Worm (Caenorhabditis elegans) whole organism, late embryonic: ENCODE results near the gene tag-18.

ENCODE experiments used
- C38D4.7 ChIP-seq: fragments of 200-800 bp; sonication (Bioruptor generic); optimal IDR thresholded peaks from 2 replicates; lab custom pipeline; 2018; ENCODE audit warnings: mild to moderate bottlenecking, missing genetic modification characterization, moderate library complexity, missing compliant biosample characterization
- F13H6.1 ChIP-seq: sonication (generic microtip); optimal IDR thresholded peaks from 2 replicates; lab custom pipeline; 2016; ENCODE audit warnings: missing genetic modification characterization, missing compliant biosample characterization
- K02D7.2 ChIP-seq: sonication (generic microtip); optimal IDR thresholded peaks from 2 replicates; lab custom pipeline; 2017; ENCODE audit warnings: mild to moderate bottlenecking, missing genetic modification characterization, missing compliant biosample characterization
- K09A11.1 ChIP-seq: sonication (generic microtip); optimal IDR thresholded peaks from 2 replicates; lab custom pipeline; 2017; ENCODE audit warnings: antibody characterized with exemption, mild to moderate bottlenecking, missing genetic modification characterization, missing compliant biosample characterization; ENCODE audit not compliant: insufficient read depth
- T23F11.4 ChIP-seq: fragments of 200-800 bp; sonication (Bioruptor generic); optimal IDR thresholded peaks from 2 replicates; lab custom pipeline; 2018; ENCODE audit warnings: mild to moderate bottlenecking, missing genetic modification characterization, missing compliant biosample characterization
- Y22D7AL.16 ChIP-seq: sonication (generic microtip); optimal IDR thresholded peaks from 2 replicates; lab custom pipeline; 2016; ENCODE audit warnings: missing genetic modification characterization, missing compliant biosample characterization
- ahr-1 ChIP-seq: sonication (generic microtip); optimal IDR thresholded peaks from 2 replicates; lab custom pipeline; 2016; ENCODE audit warnings: missing genetic modification characterization, missing compliant biosample characterization
- ama-1 ChIP-seq: fragments of 150-350 bp; optimal IDR thresholded peaks from 2 replicates; lab custom pipeline; 2014
- ceh-14 ChIP-seq: sonication (generic microtip); optimal IDR thresholded peaks from 2 replicates; lab custom pipeline; 2016; ENCODE audit warnings: missing genotype, missing genetic modification characterization, missing compliant biosample characterization
- ceh-19 ChIP-seq: fragments of 200-800 bp; sonication (Bioruptor generic); optimal IDR thresholded peaks from 2 replicates; lab custom pipeline; 2018; ENCODE audit warnings: mild to moderate bottlenecking, missing genetic modification characterization, missing compliant biosample characterization
- ceh-2 ChIP-seq: sonication (generic microtip); optimal IDR thresholded peaks from 2 replicates; lab custom pipeline; 2016; ENCODE audit warnings: missing genotype, missing genetic modification characterization, missing compliant biosample characterization
- ceh-22 ChIP-seq: sonication (generic microtip); optimal IDR thresholded peaks from 2 replicates; lab custom pipeline; 2017; ENCODE audit warnings: missing biosample characterization, missing genetic modification characterization
- ceh-24 ChIP-seq: sonication (generic microtip); optimal IDR thresholded peaks from 2 replicates; lab custom pipeline; 2016; ENCODE audit warnings: mild to moderate bottlenecking, missing genetic modification characterization, missing compliant biosample characterization
- ceh-30 ChIP-seq: fragments of 150-350 bp; optimal IDR thresholded peaks from 2 replicates; lab custom pipeline; 2014; ENCODE audit warnings: missing biosample characterization, missing genetic modification characterization
- ceh-34 ChIP-seq: sonication (generic microtip); optimal IDR thresholded peaks from 2 replicates; lab custom pipeline; 2016; ENCODE audit warnings: mild to moderate bottlenecking, missing genetic modification characterization, missing compliant biosample characterization
- ceh-9 ChIP-seq: sonication (generic microtip); optimal IDR thresholded peaks from 2 replicates; lab custom pipeline; 2016; ENCODE audit warnings: mild to moderate bottlenecking, missing genetic modification characterization, inconsistent platforms, missing compliant biosample characterization
- che-1 ChIP-seq: sonication (generic microtip); optimal IDR thresholded peaks from 2 replicates; lab custom pipeline; 2016; ENCODE audit warnings: mild to moderate bottlenecking, missing genetic modification characterization, missing compliant biosample characterization
- dmd-4 ChIP-seq: sonication (generic microtip); optimal IDR thresholded peaks from 2 replicates; lab custom pipeline; 2016; ENCODE audit warnings: borderline replicate concordance, missing genetic modification characterization, missing compliant biosample characterization
- dve-1 ChIP-seq: sonication (generic microtip); optimal IDR thresholded peaks from 2 replicates; lab custom pipeline; 2017; ENCODE audit warnings: antibody characterized with exemption, mild to moderate bottlenecking, missing genetic modification characterization, missing compliant biosample characterization
- elt-4 ChIP-seq: sonication (generic microtip); optimal IDR thresholded peaks from 2 replicates; lab custom pipeline; 2016; ENCODE audit warnings: missing genetic modification characterization, missing compliant biosample characterization
- eyg-1 ChIP-seq: sonication (generic microtip); optimal IDR thresholded peaks from 2 replicates; lab custom pipeline; 2016; ENCODE audit warnings: missing genotype, missing genetic modification characterization, missing compliant biosample characterization
- gmeb-2 ChIP-seq: sonication (generic microtip); optimal IDR thresholded peaks from 2 replicates; lab custom pipeline; 2016; ENCODE audit warnings: missing genetic modification characterization, inconsistent platforms, missing compliant biosample characterization
- hlh-13 ChIP-seq: fragments of 200-800 bp; sonication (Bioruptor generic); optimal IDR thresholded peaks from 2 replicates; lab custom pipeline; 2018; ENCODE audit warnings: mild to moderate bottlenecking, missing genetic modification characterization, missing compliant biosample characterization
- hlh-30 ChIP-seq: sonication (generic microtip); optimal IDR thresholded peaks from 2 replicates; lab custom pipeline; 2017; ENCODE audit warnings: antibody characterized with exemption, missing genetic modification characterization, missing compliant biosample characterization; ENCODE audit not compliant: insufficient read depth
- hlh-6 ChIP-seq: sonication (generic microtip); optimal IDR thresholded peaks from 2 replicates; lab custom pipeline; 2016; ENCODE audit warnings: missing genotype, missing genetic modification characterization, missing compliant biosample characterization
- hlh-8 ChIP-seq: sonication (generic microtip); optimal IDR thresholded peaks from 2 replicates; lab custom pipeline; 2016; ENCODE audit warnings: missing genotype, missing genetic modification characterization, missing compliant biosample characterization
- lin-11 ChIP-seq: fragments of 200-800 bp; sonication (Bioruptor generic); optimal IDR thresholded peaks from 2 replicates; lab custom pipeline; 2018; ENCODE audit warnings: mild to moderate bottlenecking, missing genetic modification characterization, missing compliant biosample characterization
- nhr-11 ChIP-seq: fragments of 150-350 bp; optimal IDR thresholded peaks from 2 replicates; lab custom pipeline; 2014; ENCODE audit warnings: missing biosample characterization, missing genetic modification characterization
- npax-4 ChIP-seq: sonication (generic microtip); optimal IDR thresholded peaks from 2 replicates; lab custom pipeline; 2016; ENCODE audit warnings: missing genetic modification characterization, missing compliant biosample characterization
- odd-2 ChIP-seq: sonication (generic microtip); optimal IDR thresholded peaks from 2 replicates; lab custom pipeline; 2017; ENCODE audit warnings: antibody characterized with exemption, mild to moderate bottlenecking, missing genetic modification characterization, missing compliant biosample characterization
- pat-9 ChIP-seq: fragments of 200-800 bp; sonication (Bioruptor generic); optimal IDR thresholded peaks from 2 replicates; lab custom pipeline; 2018; ENCODE audit warnings: mild to moderate bottlenecking, missing genetic modification characterization, moderate library complexity, missing compliant biosample characterization
- pax-1 ChIP-seq: fragments of 150-350 bp; optimal IDR thresholded peaks from 2 replicates; lab custom pipeline; 2014; ENCODE audit warnings: missing biosample characterization, missing genetic modification characterization
- pha-2 ChIP-seq: sonication (generic microtip); optimal IDR thresholded peaks from 2 replicates; lab custom pipeline; 2017; ENCODE audit warnings: mild to moderate bottlenecking, missing genetic modification characterization, missing compliant biosample characterization
- pros-1 ChIP-seq: fragments of 150-350 bp; optimal IDR thresholded peaks from 2 replicates; lab custom pipeline; 2014; ENCODE audit warnings: missing biosample characterization, missing genetic modification reagents, missing genetic modification characterization
- ref-2 ChIP-seq: sonication (generic microtip); optimal IDR thresholded peaks from 2 replicates; lab custom pipeline; 2016; ENCODE audit warnings: missing genetic modification characterization, missing compliant biosample characterization
- rnt-1 ChIP-seq: sonication (generic microtip); optimal IDR thresholded peaks from 2 replicates; lab custom pipeline; 2016; ENCODE audit warnings: missing genetic modification characterization, missing compliant biosample characterization
- sox-2 ChIP-seq: fragments of 200-800 bp; sonication (Bioruptor generic); IDR thresholded peaks from 2 replicates; pipeline ENCODE4 v1.3.6; 2022; ENCODE audit warnings: missing genetic modification reagents, missing genetic modification characterization, missing compliant biosample characterization
- syd-9 ChIP-seq: sonication (generic microtip); optimal IDR thresholded peaks from 2 replicates; lab custom pipeline; 2016; ENCODE audit warnings: mild to moderate bottlenecking, missing genetic modification characterization, moderate library complexity, missing compliant biosample characterization
- ttx-3 ChIP-seq: sonication (generic microtip); optimal IDR thresholded peaks from 2 replicates; lab custom pipeline; 2016; ENCODE audit warnings: missing genetic modification reagents, missing genetic modification characterization, missing compliant biosample characterization
- unc-42 ChIP-seq: sonication (generic microtip); optimal IDR thresholded peaks from 2 replicates; lab custom pipeline; 2016; ENCODE audit warnings: missing genotype, missing genetic modification characterization, missing compliant biosample characterization
- unc-55 ChIP-seq: sonication (generic microtip); optimal IDR thresholded peaks from 2 replicates; lab custom pipeline; 2017; ENCODE audit warnings: missing biosample characterization, missing genetic modification reagents, missing genetic modification characterization
- unc-86 ChIP-seq: sonication (generic microtip); optimal IDR thresholded peaks from 2 replicates; lab custom pipeline; 2016; ENCODE audit warnings: missing genetic modification characterization, missing compliant biosample characterization
- ztf-16 ChIP-seq: sonication (generic microtip); optimal IDR thresholded peaks from 2 replicates; lab custom pipeline; 2017; ENCODE audit warnings: missing genetic modification characterization, missing compliant biosample characterization

Gene tag-18

ce11 chrX:3711581-3712101, 22.2 kb downstream of the tag-18 start:
- TF ChIP-seq pha-2 (tag; lab: Kevin White, UChicago) (no peak), F13H6.1 (no peak), hlh-8 (tag; lab: Kevin White, UChicago) (peak; percentile 56), pax-1 (no peak)

- no peak for TF ChIP-seq C38D4.7
- no peak for TF ChIP-seq ceh-14 (tag; lab: Kevin White, UChicago)
- no peak for TF ChIP-seq ceh-24 (tag; lab: Kevin White, UChicago)
- no peak for TF ChIP-seq Y22D7AL.16
- no peak for TF ChIP-seq ceh-19 (GFP tag; lab: Kevin White, UChicago)
These were observed 24.1 kb downstream of the tag-18 start for ce11 chrX:3709747-3710146.

- peak; percentile 14 for TF ChIP-seq hlh-6 (tag; lab: Kevin White, UChicago)
- TF ChIP-seq rnt-1 (tag; lab: Kevin White, UChicago): peak; percentile 41
- no peak for TF ChIP-seq syd-9
- TF ChIP-seq hlh-13 (GFP tag; lab: Kevin White, UChicago): no peak
These were observed 27.5 kb downstream of the tag-18 start for ce11 chrX:3706319-3706718.

ce11 chrX:3705319-3705718, 28.5 kb downstream of the tag-18 start:
- no peak for TF ChIP-seq dve-1
- no peak for TF ChIP-seq syd-9
- TF ChIP-seq lin-11 (tag; lab: Kevin White, UChicago): no peak
- TF ChIP-seq dmd-4 (tag; lab: Kevin White, UChicago): no peak
- no peak for TF ChIP-seq C38D4.7
- no peak for TF ChIP-seq ttx-3 (tag; lab: Kevin White, UChicago)
- no peak for TF ChIP-seq unc-55
- no peak for TF ChIP-seq npax-4 (tag; lab: Kevin White, UChicago)
- no peak for TF ChIP-seq ztf-16 (tag; lab: Kevin White, UChicago)
- no peak for TF ChIP-seq pros-1 (tag; lab: Kevin White, UChicago)
- no peak for TF ChIP-seq pax-1

- TF ChIP-seq elt-4 (no peak), unc-55 (no peak)
- TF ChIP-seq, all 69 proteins: peak for 0
These were observed 32.0 kb downstream of the tag-18 start for ce11 chrX:3701861-3702260.

- TF ChIP-seq ahr-1 (tag; lab: Kevin White, UChicago) (peak; percentile 70), T23F11.4 (GFP tag; lab: Kevin White, UChicago) (peak; percentile 86), K09A11.1 (peak; percentile 47), dmd-4 (tag; lab: Kevin White, UChicago) (peak; percentile 74), pros-1 (tag; lab: Kevin White, UChicago) (no peak), ceh-34 (peak; percentile 81), odd-2 (tag; lab: Kevin White, UChicago) (peak; percentile 22), hlh-30 (tag; lab: Kevin White, UChicago) (no peak), K02D7.2 (peak; percentile 80), sox-2 (GFP tag; lab: Robert Waterston, UW) (peak; percentile 79), elt-4 (no peak), ceh-2 (tag; lab: Kevin White, UChicago) (peak; percentile 80), syd-9 (peak; percentile 82), pat-9 (tag; lab: Kevin White, UChicago) (peak; percentile 83), ceh-30 (tag; lab: Kevin White, UChicago) (peak; percentile 52), ref-2 (tag; lab: Kevin White, UChicago) (peak; percentile 79), ztf-16 (tag; lab: Kevin White, UChicago) (peak; percentile 76), ceh-9 (tag; lab: Kevin White, UChicago) (peak; percentile 52), gmeb-2 (tag; lab: Kevin White, UChicago) (peak; percentile 90), eyg-1 (tag; lab: Kevin White, UChicago) (peak; percentile 81), unc-86 (tag; lab: Kevin White, UChicago) (peak; percentile 62), unc-42 (peak; percentile 68), unc-55 (no peak), ceh-22 (tag; lab: Kevin White, UChicago) (no peak), che-1 (tag; lab: Kevin White, UChicago) (peak; percentile 86), ama-1 (lab: Kevin White, UChicago) (no peak), nhr-11 (tag; lab: Kevin White, UChicago) (no peak)
These were observed 36.2 kb downstream of the tag-18 start for ce11 chrX:3697623-3698022.
